Fruit fly (Drosophila melanogaster): ENCODE data around the gene E5.

DNA sequence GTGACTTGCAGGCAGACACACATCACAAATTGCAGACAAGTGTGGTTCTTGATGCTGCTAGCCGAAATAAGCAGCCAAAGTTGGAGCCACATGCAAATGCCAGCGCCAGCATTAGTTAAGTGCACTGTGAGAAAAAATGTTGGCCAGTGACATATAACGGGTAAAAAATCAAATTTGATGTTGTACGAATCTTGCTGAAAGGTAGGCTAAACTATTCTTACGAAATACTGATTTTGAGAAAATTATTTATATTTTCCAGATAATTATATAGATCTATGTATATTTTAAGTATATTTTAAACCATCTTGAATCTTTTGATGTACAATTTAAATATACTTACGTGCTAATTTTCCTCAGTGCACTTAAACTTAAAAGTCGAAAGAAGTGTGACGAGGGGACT lies 8.7 kb upstream of the E5 start:
- TF ChIP-seq Mio (GFP tag; optimal IDR thresholded peaks at IDR 0.05) (no peak), dl (GFP tag; optimal IDR thresholded peaks at IDR 0.05; ENCODE audit: insufficient read depth in 1 of 2, partially characterized antibody in 2 of 2) (no peak), CG32264 (GFP tag; optimal IDR thresholded peaks at IDR 0.05) (no peak), GATAd (GFP tag; optimal IDR thresholded peaks at IDR 0.05) (no peak), Dfd (GFP tag; optimal IDR thresholded peaks at IDR 0.05) (no peak), HLH106 (tag; optimal IDR thresholded peaks at IDR 0.05) (no peak), sv (GFP tag; optimal IDR thresholded peaks at IDR 0.05) (no peak), Myc (optimal IDR thresholded peaks at IDR 0.05) (no peak)
